Worm (Caenorhabditis elegans): ENCODE data around the gene tmd-2.

tmd-2 gene

DNA sequence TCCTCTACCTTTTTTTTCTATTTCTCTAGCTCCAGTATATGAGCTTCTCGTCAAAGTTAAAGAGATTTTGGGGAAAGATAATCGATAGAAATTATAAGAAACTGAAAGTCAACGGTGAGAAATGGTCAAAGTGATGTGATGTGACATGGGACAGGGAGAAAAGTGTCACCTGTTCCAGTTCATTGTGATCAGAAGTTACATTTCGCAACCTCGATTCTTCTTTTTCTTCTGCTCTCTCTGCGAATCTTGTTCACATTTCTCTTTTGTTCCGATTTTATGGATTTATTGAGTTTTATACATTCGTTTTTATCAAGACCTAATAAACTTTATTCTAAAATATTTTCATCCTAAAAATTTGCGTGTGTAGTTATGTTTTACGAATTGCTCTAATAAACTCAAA, 1.2 kb downstream of the tmd-2 start:
- TF ChIP-seq Y79H2A.3 (GFP tag; conservative IDR thresholded peaks at IDR 0.05): no peak
- TF ChIP-seq cebp-1 (GFP tag; IDR thresholded peaks at IDR 0.05): peak; percentile 51; the same call in 1 of the 2 replicates
- peak; percentile 78 for TF ChIP-seq cebp-1 (tag; optimal IDR thresholded peaks at IDR 0.05)

ce11 chrV:8340924-8341323, 6.5 kb downstream of the tmd-2 start, which contains the start of gene C08D8.7:
C08D8.7 (plus strand) TSS chrV:8341224.
- TF ChIP-seq aptf-2 (GFP tag; conservative IDR thresholded peaks at IDR 0.05): 0 out of 2 replicates have a peak, but pooled peaks have one; percentile 48

DNA sequence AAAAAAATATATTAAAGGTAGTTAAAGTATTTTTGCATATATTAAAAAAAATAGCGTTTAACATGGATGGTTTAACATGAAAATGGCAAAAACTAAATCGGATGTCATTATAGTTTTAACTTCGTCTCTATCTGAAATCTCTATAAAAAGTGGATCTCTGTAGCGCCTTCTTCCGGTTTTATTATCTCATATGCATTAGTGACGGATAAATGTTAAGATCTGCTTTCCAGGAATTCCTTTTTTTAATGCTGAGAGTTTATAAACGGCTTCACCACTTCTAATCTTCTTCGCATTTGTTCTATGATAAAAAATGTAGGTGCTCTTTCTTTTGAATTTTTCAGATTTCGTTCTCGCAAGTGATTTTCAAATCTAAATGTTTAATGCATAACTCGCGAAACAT, 8.0 kb downstream of the tmd-2 start:
- TF ChIP-seq nhr-179 (tag; optimal IDR thresholded peaks at IDR 0.05) (no peak), egrh-3 (GFP tag; IDR thresholded peaks at IDR 0.05) (no peak), ccch-3 (GFP tag; optimal IDR thresholded peaks at IDR 0.05) (no peak), K11D2.4 (GFP tag; IDR thresholded peaks at IDR 0.05) (no peak), attf-5 (GFP tag; optimal IDR thresholded peaks at IDR 0.05) (no peak), zim-3 (tag; optimal IDR thresholded peaks at IDR 0.05) (no peak), lsl-1 (GFP tag; optimal IDR thresholded peaks at IDR 0.05) (no peak), pbrm-1 (GFP tag; IDR thresholded peaks at IDR 0.05) (no peak), ceh-91 (GFP tag; IDR thresholded peaks at IDR 0.05) (no peak), Y56A3A.18 (GFP tag; IDR thresholded peaks at IDR 0.05) (no peak), bed-1 (GFP tag; IDR thresholded peaks at IDR 0.05) (no peak), cebp-2 (GFP tag; IDR thresholded peaks at IDR 0.05) (no peak)

- TF ChIP-seq gei-17 (GFP tag; optimal IDR thresholded peaks at IDR 0.05): no peak
- TF ChIP-seq lsl-1 (GFP tag; optimal IDR thresholded peaks at IDR 0.05): no peak
- TF ChIP-seq snpc-4 (GFP tag; optimal IDR thresholded peaks at IDR 0.05): no peak
- no peak for TF ChIP-seq snpc-4 (tag; optimal IDR thresholded peaks at IDR 0.05)
Observed at ce11 chrV:8345436-8345835, 11.0 kb downstream of the tmd-2 start, which contains the start of gene C08D8.1. C08D8.1 (plus strand) TSS chrV:8345759.

DNA sequence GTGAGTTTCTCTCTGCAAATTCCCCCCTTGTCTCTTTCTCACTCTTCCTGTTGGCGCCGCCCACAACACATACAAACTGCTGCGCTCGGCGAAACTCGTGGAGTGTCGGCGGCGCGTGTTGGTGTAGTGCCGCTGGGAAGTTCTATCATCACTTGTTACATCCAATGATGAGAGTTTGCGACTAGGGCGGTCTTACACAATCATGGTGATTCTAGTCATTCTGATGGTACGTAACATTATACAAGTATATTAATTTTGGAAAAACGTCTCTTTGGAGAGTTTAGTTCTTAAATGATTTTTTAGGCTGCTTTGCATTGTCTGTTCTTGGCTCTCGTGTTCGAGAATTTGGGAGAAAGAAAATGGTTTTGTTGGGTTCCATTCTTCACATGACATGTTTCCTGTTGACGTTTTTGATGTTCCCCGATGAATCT, 14.5 kb downstream of the tmd-2 start:
- TF ChIP-seq pbrm-1 (GFP tag; IDR thresholded peaks at IDR 0.05) (peak; percentile 99), lin-35 (GFP tag; optimal IDR thresholded peaks at IDR 0.05) (peak in 2 of 3 experiments; percentile 16 to 80), rec-8 (tag; optimal IDR thresholded peaks at IDR 0.05) (peak in 1 of 2 experiments; percentile 78), snpc-4 (GFP tag; optimal IDR thresholded peaks at IDR 0.05) (peak; percentile 100), snpc-4 (tag; optimal IDR thresholded peaks at IDR 0.05) (peak; percentile 99 to 100 (median 100)), Y56A3A.18 (GFP tag; IDR thresholded peaks at IDR 0.05) (peak; percentile 89), attf-5 (GFP tag; optimal IDR thresholded peaks at IDR 0.05) (peak; percentile 46), madf-10 (tag; optimal IDR thresholded peaks at IDR 0.05) (peak; percentile 82), unc-62 (GFP tag; optimal IDR thresholded peaks at IDR 0.05) (no peak), egl-18 (GFP tag; IDR thresholded peaks at IDR 0.05) (0 out of 2 replicates have a peak, but pooled peaks have one; percentile 9), ceh-91 (GFP tag; IDR thresholded peaks at IDR 0.05) (peak; percentile 47), ekl-4 (GFP tag; IDR thresholded peaks at IDR 0.05) (peak; percentile 94), F57C9.4 (tag; optimal IDR thresholded peaks at IDR 0.05) (no peak), F33H1.4 (GFP tag; IDR thresholded peaks at IDR 0.05) (peak; percentile 74), ztf-25 (GFP tag; IDR thresholded peaks at IDR 0.05) (no peak), C17E4.6 (GFP tag; IDR thresholded peaks at IDR 0.05) (peak; percentile 72; the same call in 1 of the 2 replicates), ceh-100 (GFP tag; IDR thresholded peaks at IDR 0.05) (peak; percentile 66), snpc-1.1 (tag; optimal IDR thresholded peaks at IDR 0.05; ENCODE audit: insufficient read depth) (peak; percentile 99), F49E8.2 (tag; optimal IDR thresholded peaks at IDR 0.05; ENCODE audit: insufficient read depth) (peak; percentile 96), F39B2.1 (GFP tag; IDR thresholded peaks at IDR 0.05) (peak; percentile 72; the same call in 1 of the 2 replicates), ztf-18 (tag; optimal IDR thresholded peaks at IDR 0.05) (peak; percentile 88), B0336.3 (GFP tag; IDR thresholded peaks at IDR 0.05) (peak; percentile 96), madf-6 (GFP tag; IDR thresholded peaks at IDR 0.05) (peak; percentile 93), unc-130 (GFP tag; optimal IDR thresholded peaks at IDR 0.05) (peak; percentile 79), ceh-27 (GFP tag; optimal IDR thresholded peaks at IDR 0.05) (peak; percentile 67), chd-7 (tag; optimal IDR thresholded peaks at IDR 0.05) (peak; percentile 78), athp-1 (tag; optimal IDR thresholded peaks at IDR 0.05) (peak; percentile 71), nhr-80 (tag; optimal IDR thresholded peaks at IDR 0.05) (peak; percentile 75)

Measured in whole organism, young adult.